Comparison of ENCODE assay signal across 2 worm cellular contexts in genomic region chrIII:11112718-11113117, ce11.
TF ChIP-seq lines count a peak whose summit lies in the region.

No protein-coding gene starts in this region.

TF ChIP-seq in whole organism, L2 larva, 48 proteins besides CTCF, POLR2A, EP300 and RAD21 (continued from another document):
- TF ChIP-seq ceh-16 (tag; optimal IDR thresholded peaks at IDR 0.05; lab: Kevin White, UChicago) (no peak), nhr-21 (tag; optimal IDR thresholded peaks at IDR 0.05; lab: Kevin White, UChicago) (no peak), F13H6.1 (tag; optimal IDR thresholded peaks at IDR 0.05; lab: Kevin White, UChicago) (peak; percentile 32)

TF ChIP-seq in whole organism, L4 larva, 104 proteins besides CTCF, POLR2A, EP300 and RAD21 (continued from another document):
- no peak for TF ChIP-seq D1046.2 (GFP tag; IDR thresholded peaks at IDR 0.05; lab: Robert Waterston, UW)
- peak in 1 of 2 experiments; percentile 10 for TF ChIP-seq daf-16 (GFP tag; optimal IDR thresholded peaks at IDR 0.05; lab: Kevin White, UChicago)
- TF ChIP-seq daf-16 (tag; optimal IDR thresholded peaks at IDR 0.05; lab: Kevin White, UChicago) = peak; percentile 39
- TF ChIP-seq nhr-76 (tag; optimal IDR thresholded peaks at IDR 0.05; lab: Kevin White, UChicago) = no peak
- peak; percentile 25 for TF ChIP-seq dpl-1 (GFP tag; optimal IDR thresholded peaks at IDR 0.05; lab: Kevin White, UChicago)
- TF ChIP-seq ZK337.2 (GFP tag; IDR thresholded peaks at IDR 0.05; lab: Robert Waterston, UW) = peak; percentile 82; the same call in 1 of the 2 replicates
- TF ChIP-seq snpc-1.2 (GFP tag; IDR thresholded peaks at IDR 0.05; lab: Robert Waterston, UW) = no peak
- no peak for TF ChIP-seq zag-1 (tag; optimal IDR thresholded peaks at IDR 0.05; lab: Kevin White, UChicago)
- no peak for TF ChIP-seq nhr-11 (tag; optimal IDR thresholded peaks at IDR 0.05; lab: Kevin White, UChicago)
- peak; percentile 50; the same call in 1 of the 2 replicates for TF ChIP-seq madf-9 (GFP tag; conservative IDR thresholded peaks at IDR 0.05; lab: Robert Waterston, UW)
- peak; percentile 84 for TF ChIP-seq dmd-9 (GFP tag; IDR thresholded peaks at IDR 0.05; lab: Robert Waterston, UW)
- no peak for TF ChIP-seq madf-5 (GFP tag; IDR thresholded peaks at IDR 0.05; lab: Robert Waterston, UW)
- no peak for TF ChIP-seq tag-97 (GFP tag; IDR thresholded peaks at IDR 0.05; lab: Robert Waterston, UW)
- TF ChIP-seq hmg-1.1 (GFP tag; IDR thresholded peaks at IDR 0.05; lab: Robert Waterston, UW) = peak; percentile 78
- TF ChIP-seq mep-1 (tag; optimal IDR thresholded peaks at IDR 0.05; lab: Kevin White, UChicago) = peak; percentile 24
- TF ChIP-seq set-16 (GFP tag; IDR thresholded peaks at IDR 0.05; lab: Robert Waterston, UW) = peak; percentile 23; the same call in 1 of the 2 replicates
- no peak for TF ChIP-seq ztf-11 (tag; optimal IDR thresholded peaks at IDR 0.05; lab: Kevin White, UChicago)
- no peak for TF ChIP-seq mdt-29 (GFP tag; IDR thresholded peaks at IDR 0.05; lab: Robert Waterston, UW)
- TF ChIP-seq nhr-42 (GFP tag; IDR thresholded peaks at IDR 0.05; lab: Robert Waterston, UW) = peak; percentile 56; the same call in 1 of the 2 replicates
- TF ChIP-seq nhr-102 (tag; optimal IDR thresholded peaks at IDR 0.05; lab: Kevin White, UChicago) = peak; percentile 52
- TF ChIP-seq mxl-2 (GFP tag; conservative IDR thresholded peaks at IDR 0.05; lab: Robert Waterston, UW) = no peak
- peak; percentile 53 for TF ChIP-seq T20F7.1 (GFP tag; optimal IDR thresholded peaks at IDR 0.05; lab: Kevin White, UChicago)
- TF ChIP-seq daf-8 (GFP tag; IDR thresholded peaks at IDR 0.05; lab: Robert Waterston, UW) = no peak
- peak; percentile 35; the same call in 1 of the 2 replicates for TF ChIP-seq Y48G9A.11 (GFP tag; IDR thresholded peaks at IDR 0.05; lab: Robert Waterston, UW)
- no peak for TF ChIP-seq sdz-12 (GFP tag; optimal IDR thresholded peaks at IDR 0.05; lab: Kevin White, UChicago)
- TF ChIP-seq ZK546.5 (tag; optimal IDR thresholded peaks at IDR 0.05; lab: Kevin White, UChicago) = no peak
- TF ChIP-seq F37D6.2 (tag; optimal IDR thresholded peaks at IDR 0.05; lab: Kevin White, UChicago) = peak; percentile 9
- no peak for TF ChIP-seq dve-1 (tag; optimal IDR thresholded peaks at IDR 0.05; lab: Kevin White, UChicago; ENCODE audit: insufficient read depth)
- 0 out of 2 replicates have a peak, but pooled peaks have one; percentile 10 for TF ChIP-seq php-3 (GFP tag; IDR thresholded peaks at IDR 0.05; lab: Robert Waterston, UW)
- TF ChIP-seq mes-2 (tag; optimal IDR thresholded peaks at IDR 0.05; lab: Kevin White, UChicago; ENCODE audit: poor library complexity, severe bottlenecking) = peak; percentile 92
- peak; percentile 62 for TF ChIP-seq pha-4 (GFP tag; IDR thresholded peaks at IDR 0.05; lab: Robert Waterston, UW)
- TF ChIP-seq pha-4 (tag; optimal IDR thresholded peaks at IDR 0.05; lab: Kevin White, UChicago) = no peak
- TF ChIP-seq Y75B8A.6 (GFP tag; IDR thresholded peaks at IDR 0.05; lab: Robert Waterston, UW) = 0 out of 2 replicates have a peak, but pooled peaks have one; percentile 52
- no peak for TF ChIP-seq lin-1 (GFP tag; IDR thresholded peaks at IDR 0.05; lab: Robert Waterston, UW)
- TF ChIP-seq skn-1 (tag; optimal IDR thresholded peaks at IDR 0.05; lab: Kevin White, UChicago) = no peak
- TF ChIP-seq lin-39 (tag; optimal IDR thresholded peaks at IDR 0.05; lab: Kevin White, UChicago) = no peak
- peak; percentile 80 for TF ChIP-seq lin-29 (GFP tag; IDR thresholded peaks at IDR 0.05; lab: Robert Waterston, UW)
- TF ChIP-seq hlh-11 (tag; optimal IDR thresholded peaks at IDR 0.05; lab: Kevin White, UChicago) = peak; percentile 59
- TF ChIP-seq lsy-2 (tag; optimal IDR thresholded peaks at IDR 0.05; lab: Kevin White, UChicago) = peak in 1 of 2 experiments; percentile 47
- TF ChIP-seq zfp-3 (GFP tag; conservative IDR thresholded peaks at IDR 0.05; lab: Robert Waterston, UW) = no peak
- TF ChIP-seq ceh-20 (GFP tag; IDR thresholded peaks at IDR 0.05; lab: Robert Waterston, UW) = peak; percentile 59; the same call in 1 of the 2 replicates
- no peak for TF ChIP-seq saeg-2 (GFP tag; IDR thresholded peaks at IDR 0.05; lab: Robert Waterston, UW)
- no peak for TF ChIP-seq jun-1 (tag; optimal IDR thresholded peaks at IDR 0.05; lab: Kevin White, UChicago)
- TF ChIP-seq lin-15B (tag; optimal IDR thresholded peaks at IDR 0.05; lab: Kevin White, UChicago) = no peak
